Worm (Caenorhabditis elegans) whole organism, mixed stage, embryonic: Measurements from ENCODE around the gene R09H10.3.

Source experiments
- flh-1 ChIP-seq: fragments of 200-800 bp; sonication (Bioruptor generic); optimal IDR thresholded peaks from 2 replicates; lab custom pipeline; 2018; ENCODE audit warnings: mild to moderate bottlenecking, missing genetic modification characterization, moderate library complexity, missing compliant biosample characterization
- lsy-2 ChIP-seq: fragments of 150-350 bp; optimal IDR thresholded peaks from 2 replicates; lab custom pipeline; 2014; ENCODE audit warnings: missing biosample characterization, missing genetic modification characterization
- unc-39 ChIP-seq: fragments of 150-350 bp; optimal IDR thresholded peaks from 2 replicates; lab custom pipeline; 2014; ENCODE audit warnings: missing biosample characterization, missing genetic modification characterization
- unc-62 ChIP-seq: fragments of 150-350 bp; optimal IDR thresholded peaks from 2 replicates; lab custom pipeline; 2014; ENCODE audit warnings: missing biosample characterization, missing genetic modification reagents, missing genetic modification characterization

DNA sequence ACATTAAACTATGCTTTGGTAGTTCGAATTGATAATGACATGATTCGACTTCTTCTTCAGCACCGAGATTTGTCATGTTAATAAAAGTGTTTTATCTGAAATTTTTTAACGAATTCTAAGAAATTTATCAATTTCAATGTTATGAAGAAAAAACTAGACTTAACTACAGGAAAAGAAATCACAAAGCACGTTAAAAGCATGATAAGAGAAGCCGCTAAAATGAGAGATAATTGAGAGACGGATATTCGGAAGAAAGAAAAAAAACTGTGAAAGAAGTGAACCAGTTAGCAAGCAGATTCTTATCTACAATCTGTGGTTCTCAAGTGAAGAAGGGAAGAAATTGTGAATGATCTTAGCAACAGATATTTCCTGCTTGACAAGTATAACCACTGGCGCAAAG is 17.8 kb upstream of the R09H10.3 start, which contains the start of gene C43F9.4:
- TF ChIP-seq flh-1 (GFP tag; lab: Kevin White, UChicago) (no peak), unc-62 (GFP tag; lab: Kevin White, UChicago) (no peak), lsy-2 (tag; lab: Kevin White, UChicago) (no peak), unc-39 (tag; lab: Kevin White, UChicago) (no peak)
